Worm (Caenorhabditis elegans): ENCODE results near the gene ttr-20.

The ttr-20 gene

ce11 chrIV:4236025-4236407 lies 10.6 kb upstream of the ttr-20 start:
- TF ChIP-seq nhr-77 (tag; optimal IDR thresholded peaks at IDR 0.05) (no peak), elt-2 (tag; optimal IDR thresholded peaks at IDR 0.05) (no peak), Y116A8C.19 (tag; optimal IDR thresholded peaks at IDR 0.05; ENCODE audit: borderline replicate concordance) (no peak), mab-9 (GFP tag; IDR thresholded peaks at IDR 0.05) (no peak)

- TF ChIP-seq elt-2 (tag; optimal IDR thresholded peaks at IDR 0.05) (no peak), ets-5 (GFP tag; IDR thresholded peaks at IDR 0.05) (no peak), lsy-2 (tag; optimal IDR thresholded peaks at IDR 0.05) (no peak), sox-4 (tag; optimal IDR thresholded peaks at IDR 0.05) (no peak), zag-1 (tag; optimal IDR thresholded peaks at IDR 0.05) (no peak), ceh-90 (tag; optimal IDR thresholded peaks at IDR 0.05) (no peak), nhr-11 (tag; optimal IDR thresholded peaks at IDR 0.05) (no peak), unc-130 (tag; optimal IDR thresholded peaks at IDR 0.05) (no peak), blmp-1 (tag; optimal IDR thresholded peaks at IDR 0.05) (peak; percentile 79), ztf-4 (tag; optimal IDR thresholded peaks at IDR 0.05) (peak; percentile 59), ceh-63 (GFP tag; optimal IDR thresholded peaks at IDR 0.05) (no peak), ama-1 (optimal IDR thresholded peaks at IDR 0.05) (no peak), C04F5.9 (tag; optimal IDR thresholded peaks at IDR 0.05) (no peak), pax-3 (tag; optimal IDR thresholded peaks at IDR 0.05) (no peak), nhr-90 (tag; optimal IDR thresholded peaks at IDR 0.05; ENCODE audit: poor library complexity) (no peak), ceh-8 (GFP tag; optimal IDR thresholded peaks at IDR 0.05) (no peak), nhr-77 (tag; optimal IDR thresholded peaks at IDR 0.05) (no peak)
Observed at ce11 chrIV:4236671-4237070, 9.9 kb upstream of the ttr-20 start.

ce11 chrIV:4243830-4244406 lies 2.7 kb upstream of the ttr-20 start:
- TF ChIP-seq ceh-8 (GFP tag; optimal IDR thresholded peaks at IDR 0.05) (peak; percentile 70), efl-1 (optimal IDR thresholded peaks at IDR 0.05) (no peak), efl-1 (GFP tag; optimal IDR thresholded peaks at IDR 0.05 in 1 of 2) (peak in 1 of 2 experiments; percentile 78), sox-4 (tag; optimal IDR thresholded peaks at IDR 0.05) (no peak), fkh-8 (tag; optimal IDR thresholded peaks at IDR 0.05) (no peak), nhr-237 (tag; optimal IDR thresholded peaks at IDR 0.05) (no peak), jun-1 (tag; optimal IDR thresholded peaks at IDR 0.05) (no peak), lin-13 (GFP tag; optimal IDR thresholded peaks at IDR 0.05) (no peak), C16A3.4 (tag; optimal IDR thresholded peaks at IDR 0.05) (no peak), ets-5 (GFP tag; IDR thresholded peaks at IDR 0.05) (no peak), sptf-1 (tag; optimal IDR thresholded peaks at IDR 0.05) (no peak), mab-9 (GFP tag; IDR thresholded peaks at IDR 0.05) (no peak), ces-1 (GFP tag; optimal IDR thresholded peaks at IDR 0.05) (no peak)

DNA sequence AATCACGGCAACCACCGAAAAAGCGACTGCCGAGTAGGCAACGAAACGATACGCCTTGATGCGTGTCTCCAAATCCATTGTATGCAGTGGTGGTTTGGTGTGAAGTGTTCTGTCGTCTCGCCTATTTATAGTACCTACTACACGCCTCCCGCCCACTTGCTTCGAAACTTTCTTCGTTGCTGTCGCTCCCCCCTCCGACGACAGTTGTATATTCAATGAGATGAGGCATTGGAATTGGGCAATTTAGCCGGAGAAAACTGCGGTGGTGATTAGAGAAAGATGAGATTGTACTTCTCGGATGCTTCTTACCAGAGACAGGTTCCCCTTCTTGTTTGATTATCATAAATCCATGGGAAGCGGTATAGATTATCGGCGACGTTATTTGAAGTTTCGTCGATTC lies 2.1 kb upstream of the ttr-20 start, which contains the start of gene col-34:
Gene col-34, minus strand, starts transcription at position 101 of the 400 bp plus-strand sequence.
- no peak for TF ChIP-seq efl-1 (optimal IDR thresholded peaks at IDR 0.05)
- no peak for TF ChIP-seq efl-1 (GFP tag; optimal IDR thresholded peaks at IDR 0.05 in 1 of 2)
- peak; percentile 15 for TF ChIP-seq blmp-1 (tag; optimal IDR thresholded peaks at IDR 0.05)
- no peak for TF ChIP-seq zag-1 (tag; optimal IDR thresholded peaks at IDR 0.05)
- no peak for TF ChIP-seq pqm-1 (tag; optimal IDR thresholded peaks at IDR 0.05)
- TF ChIP-seq skn-1 (tag; optimal IDR thresholded peaks at IDR 0.05) = no peak

DNA sequence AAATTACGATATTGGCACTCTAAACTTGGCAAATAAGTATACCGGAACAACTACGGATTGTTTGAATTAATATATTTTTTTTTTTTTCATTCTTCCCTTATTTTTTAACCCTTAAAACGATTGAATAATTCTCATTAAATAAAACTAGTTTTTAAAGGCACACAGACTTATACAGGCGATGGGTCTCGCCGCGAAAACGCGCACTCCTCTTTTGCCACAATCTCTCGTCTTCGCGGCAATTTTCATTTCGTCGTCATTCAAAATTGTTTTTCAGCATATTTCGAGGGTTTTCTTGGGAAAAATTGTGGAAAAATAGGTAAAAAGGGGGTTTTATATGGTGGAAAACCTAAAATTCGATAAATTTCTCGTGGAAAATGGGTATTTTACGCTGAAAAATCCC lies 741 bp downstream of the ttr-20 start:
- TF ChIP-seq nhr-237 (tag; optimal IDR thresholded peaks at IDR 0.05) (no peak), ces-1 (GFP tag; optimal IDR thresholded peaks at IDR 0.05) (no peak), alr-1 (tag; optimal IDR thresholded peaks at IDR 0.05; ENCODE audit: borderline replicate concordance) (no peak), Y116A8C.19 (tag; optimal IDR thresholded peaks at IDR 0.05; ENCODE audit: borderline replicate concordance) (no peak), hlh-17 (GFP tag; optimal IDR thresholded peaks at IDR 0.05; ENCODE audit: borderline replicate concordance) (no peak), egl-13 (tag; optimal IDR thresholded peaks at IDR 0.05) (no peak), sptf-1 (tag; optimal IDR thresholded peaks at IDR 0.05) (no peak), ceh-63 (GFP tag; optimal IDR thresholded peaks at IDR 0.05) (no peak), rnt-1 (tag; optimal IDR thresholded peaks at IDR 0.05) (peak; percentile 59), grh-1 (GFP tag; IDR thresholded peaks at IDR 0.05) (peak; percentile 86), xbp-1 (tag; optimal IDR thresholded peaks at IDR 0.05) (peak; percentile 53), ets-5 (GFP tag; IDR thresholded peaks at IDR 0.05) (no peak), jun-1 (tag; optimal IDR thresholded peaks at IDR 0.05) (no peak), vab-15 (tag; optimal IDR thresholded peaks at IDR 0.05) (no peak), irx-1 (tag; optimal IDR thresholded peaks at IDR 0.05) (peak; percentile 36), fkh-4 (tag; optimal IDR thresholded peaks at IDR 0.05; ENCODE audit: borderline replicate concordance) (no peak), elt-2 (tag; optimal IDR thresholded peaks at IDR 0.05) (no peak), unc-98 (GFP tag; IDR thresholded peaks at IDR 0.05) (no peak), ama-1 (optimal IDR thresholded peaks at IDR 0.05) (no peak), isw-1 (GFP tag; IDR thresholded peaks at IDR 0.05) (peak; percentile 68), tbx-2 (tag; optimal IDR thresholded peaks at IDR 0.05) (peak; percentile 59), ceh-88 (GFP tag; IDR thresholded peaks at IDR 0.05) (no peak), C34B4.2 (tag; optimal IDR thresholded peaks at IDR 0.05) (no peak), ceh-90 (tag; optimal IDR thresholded peaks at IDR 0.05) (no peak), mab-9 (GFP tag; IDR thresholded peaks at IDR 0.05) (no peak)

Measured in whole organism, L1 larva.